Fruit fly (Drosophila melanogaster) whole organism, embryonic: ENCODE data around the gene CG12773.
A peak's percentile ranks its signal among the peaks of the same experiment; 100 is the strongest.

Experiments
- CG10267 ChIP-seq: fragments of 200-800 bp; sonication (Bioruptor generic); optimal IDR thresholded peaks from 2 replicates; lab custom pipeline; 2018; ENCODE audit warnings: missing biosample characterization, mild to moderate bottlenecking, missing genetic modification characterization, moderate library complexity
- CG12219 ChIP-seq: fragments of 200-800 bp; sonication (Bioruptor generic); optimal IDR thresholded peaks from 3 replicates; lab custom pipeline; 2018; ENCODE audit warnings: missing biosample characterization, mild to moderate bottlenecking, missing genetic modification characterization
- CG1233 ChIP-seq: fragments of 200-800 bp; sonication (Bioruptor generic); optimal IDR thresholded peaks from 4 replicates; lab custom pipeline; 2018; ENCODE audit warnings: missing biosample characterization, mild to moderate bottlenecking, missing genetic modification characterization
- CG15073 ChIP-seq: fragments of 200-800 bp; sonication (Bioruptor generic); optimal IDR thresholded peaks from 2 replicates; lab custom pipeline; 2016; ENCODE audit warnings: missing biosample characterization, missing genetic modification characterization
- CG16815 ChIP-seq: fragments of 200-800 bp; sonication (Bioruptor generic); optimal IDR thresholded peaks from 3 replicates; lab custom pipeline; 2017; ENCODE audit warnings: missing biosample characterization, mild to moderate bottlenecking, missing genetic modification characterization
- CG17328 ChIP-seq: fragments of 200-800 bp; sonication (Bioruptor generic); IDR thresholded peaks from 2 replicates; pipeline ENCODE4 v1.3.6; 2022; ENCODE audit warnings: missing biosample characterization, missing genetic modification characterization
- CG17359 ChIP-seq: fragments of 200-800 bp; sonication (Bioruptor generic); optimal IDR thresholded peaks from 3 replicates; lab custom pipeline; 2018; ENCODE audit warnings: missing biosample characterization, mild to moderate bottlenecking, missing genetic modification characterization, moderate library complexity
- CG17385 ChIP-seq: fragments of 200-800 bp; sonication (Bioruptor generic); optimal IDR thresholded peaks from 3 replicates; lab custom pipeline; 2018; ENCODE audit warnings: missing biosample characterization, mild to moderate bottlenecking, missing genetic modification characterization
- CG17802 ChIP-seq: fragments of 200-800 bp; sonication (Bioruptor generic); optimal IDR thresholded peaks from 2 replicates; lab custom pipeline; 2018; ENCODE audit warnings: missing biosample characterization, mild to moderate bottlenecking, missing genetic modification characterization, moderate library complexity
- CG18262 ChIP-seq: fragments of 200-800 bp; optimal IDR thresholded peaks from 3 replicates; lab custom pipeline; 2019; ENCODE audit warnings: missing biosample characterization, mild to moderate bottlenecking, missing genetic modification characterization, moderate library complexity
- CG30020 ChIP-seq: fragments of 200-800 bp; optimal IDR thresholded peaks from 2 replicates; lab custom pipeline; 2019; ENCODE audit warnings: missing biosample characterization, mild to moderate bottlenecking, missing genetic modification characterization, moderate library complexity
- CG42726 ChIP-seq: fragments of 200-800 bp; sonication (Bioruptor generic); IDR thresholded peaks from 2 replicates; pipeline ENCODE4 v1.3.6; 2022; ENCODE audit warnings: missing biosample characterization, missing genetic modification characterization; ENCODE audit not compliant: partially characterized antibody
- CG4854 ChIP-seq: fragments of 200-800 bp; sonication (Bioruptor generic); optimal IDR thresholded peaks from 2 replicates; lab custom pipeline; 2016; ENCODE audit warnings: missing biosample characterization, missing genetic modification characterization, inconsistent platforms
- CG5245 ChIP-seq: fragments of 200-800 bp; sonication (Bioruptor generic); optimal IDR thresholded peaks from 3 replicates; lab custom pipeline; 2016; ENCODE audit warnings: missing biosample characterization, missing genetic modification characterization
- Dll ChIP-seq: fragments of 200-800 bp; sonication (Bioruptor generic); IDR thresholded peaks from 4 replicates; pipeline ENCODE4 v1.3.6; 2022; ENCODE audit warnings: missing biosample characterization, missing genetic modification characterization; ENCODE audit not compliant: partially characterized antibody
- E2f2 ChIP-seq: fragments of 200-800 bp; sonication (Bioruptor generic); IDR thresholded peaks from 2 replicates; pipeline ENCODE4 v1.3.6; 2022; ENCODE audit warnings: missing biosample characterization, missing genetic modification characterization
- Kr ChIP-seq: fragments of 200-800 bp; sonication (Bioruptor generic); optimal IDR thresholded peaks from 2 replicates; lab custom pipeline; 2017; ENCODE audit warnings: missing biosample characterization, mild to moderate bottlenecking, missing genetic modification characterization
- Lhr ChIP-seq: fragments of 200-800 bp; sonication (Bioruptor generic); optimal IDR thresholded peaks from 3 replicates; lab custom pipeline; 2017; ENCODE audit warnings: mild to moderate bottlenecking, missing biosample characterization, missing genetic modification reagents, missing genetic modification characterization
- Lim3 ChIP-seq: fragments of 200-800 bp; sonication (Bioruptor generic); IDR thresholded peaks from 2 replicates; pipeline ENCODE4 v1.3.6; 2022; ENCODE audit warnings: missing biosample characterization, missing genetic modification characterization
- MTF-1 ChIP-seq: fragments of 200-800 bp; sonication (Bioruptor generic); optimal IDR thresholded peaks from 2 replicates; lab custom pipeline; 2018; ENCODE audit warnings: missing biosample characterization, mild to moderate bottlenecking, missing genetic modification characterization, borderline replicate concordance
- Opbp ChIP-seq: fragments of 200-800 bp; sonication (Bioruptor generic); IDR thresholded peaks from 3 replicates; pipeline ENCODE4 v1.3.6; 2022; ENCODE audit warnings: missing biosample characterization, missing genetic modification characterization; ENCODE audit not compliant: partially characterized antibody
- Sry-β ChIP-seq: fragments of 200-800 bp; sonication (Bioruptor generic); optimal IDR thresholded peaks from 2 replicates; lab custom pipeline; 2018; ENCODE audit warnings: missing biosample characterization, mild to moderate bottlenecking, missing genetic modification characterization, moderate library complexity
- YL-1 ChIP-seq: fragments of 200-800 bp; sonication (Bioruptor generic); optimal IDR thresholded peaks from 3 replicates; lab custom pipeline; 2017; ENCODE audit warnings: missing biosample characterization, mild to moderate bottlenecking, missing genetic modification characterization
- ab ChIP-seq: fragments of 200-800 bp; sonication (Bioruptor generic); optimal IDR thresholded peaks from 2 replicates; lab custom pipeline; 2016; ENCODE audit warnings: missing biosample characterization, missing genetic modification characterization
- ase ChIP-seq: fragments of 200-800 bp; sonication (Bioruptor generic); IDR thresholded peaks from 3 replicates; pipeline ENCODE4 v1.3.6; 2022; ENCODE audit warnings: missing biosample characterization, missing genetic modification characterization
- ato ChIP-seq: fragments of 200-800 bp; sonication (Bioruptor generic); IDR thresholded peaks from 2 replicates; pipeline ENCODE4 v1.3.6; 2022; ENCODE audit warnings: missing biosample characterization, missing genetic modification characterization; ENCODE audit not compliant: partially characterized antibody
- chn ChIP-seq: fragments of 200-800 bp; sonication (Bioruptor generic); optimal IDR thresholded peaks from 2 replicates; lab custom pipeline; 2016; ENCODE audit warnings: missing biosample characterization, missing genetic modification characterization
- ci ChIP-seq: fragments of 200-800 bp; sonication (Bioruptor generic); IDR thresholded peaks from 3 replicates; pipeline ENCODE4 v1.3.6; 2022; ENCODE audit warnings: missing biosample characterization, missing genetic modification characterization
- crp ChIP-seq, 2 experiments: fragments of 200-800 bp; sonication (Bioruptor generic); optimal IDR thresholded peaks; 2 replicates in 1 of 2; 3 replicates in 1 of 2; lab custom pipeline; 2017; ENCODE audit warnings: missing biosample characterization in 2 of 2, missing genetic modification characterization in 2 of 2, mild to moderate bottlenecking in 1 of 2, moderate library complexity in 1 of 2
- danr ChIP-seq: fragments of 200-800 bp; sonication (Bioruptor generic); IDR thresholded peaks from 2 replicates; pipeline ENCODE4 v1.3.6; 2022; ENCODE audit warnings: missing biosample characterization, missing genetic modification characterization
- dimm ChIP-seq: fragments of 200-800 bp; sonication (Bioruptor generic); IDR thresholded peaks from 2 replicates; pipeline ENCODE4 v1.3.6; 2022; ENCODE audit warnings: missing biosample characterization, missing genetic modification characterization
- ems ChIP-seq: fragments of 200-800 bp; sonication (Bioruptor generic); optimal IDR thresholded peaks from 3 replicates; lab custom pipeline; 2016; ENCODE audit warnings: missing biosample characterization, missing genetic modification characterization
- fd64A ChIP-seq: fragments of 200-800 bp; sonication (Bioruptor generic); optimal IDR thresholded peaks from 3 replicates; lab custom pipeline; 2018; ENCODE audit warnings: missing biosample characterization, mild to moderate bottlenecking, missing genetic modification characterization
- grn ChIP-seq: fragments of 200-800 bp; sonication (Bioruptor generic); optimal IDR thresholded peaks from 3 replicates; lab custom pipeline; 2017; ENCODE audit warnings: missing biosample characterization, missing genetic modification characterization
- gsb ChIP-seq: fragments of 200-800 bp; sonication (Bioruptor generic); IDR thresholded peaks from 2 replicates; pipeline ENCODE4 v1.3.6; 2022; ENCODE audit warnings: missing biosample characterization, missing genetic modification characterization
- lab ChIP-seq: fragments of 200-800 bp; sonication (Bioruptor generic); optimal IDR thresholded peaks from 3 replicates; lab custom pipeline; 2017; ENCODE audit warnings: missing biosample characterization, missing genetic modification characterization, mild to moderate bottlenecking, moderate library complexity, missing genetic modification reagents
- lbe ChIP-seq: fragments of 200-800 bp; sonication (Bioruptor generic); optimal IDR thresholded peaks from 2 replicates; lab custom pipeline; 2016; ENCODE audit warnings: missing biosample characterization, mild to moderate bottlenecking, missing genetic modification characterization
- org-1 ChIP-seq: fragments of 200-800 bp; sonication (Bioruptor generic); optimal IDR thresholded peaks from 2 replicates; lab custom pipeline; 2017; ENCODE audit warnings: missing biosample characterization, missing genetic modification characterization
- pb ChIP-seq: fragments of 200-800 bp; sonication (Bioruptor generic); optimal IDR thresholded peaks from 3 replicates; lab custom pipeline; 2016; ENCODE audit warnings: missing biosample characterization, missing genetic modification characterization
- prd ChIP-seq, 3 experiments: fragments of >200 bp in 2 of 3; fragments of 200-800 bp in 1 of 3; sonication (Bioruptor generic) in 1 of 3; optimal IDR thresholded peaks in 2 of 3; IDR thresholded peaks in 1 of 3; 2 replicates in 2 of 3; 3 replicates in 1 of 3; pipeline versions ENCODE4 v1.3.6 to Lab custom; 2017 to 2022; ENCODE audit warnings: missing biosample characterization in 1 of 3, missing genetic modification characterization in 1 of 3
- pros ChIP-seq: fragments of 200-800 bp; sonication (Bioruptor generic); optimal IDR thresholded peaks from 3 replicates; lab custom pipeline; 2019; ENCODE audit warnings: missing biosample characterization, mild to moderate bottlenecking, missing genetic modification characterization, moderate library complexity
- run ChIP-seq: fragments of 200-800 bp; sonication (Bioruptor generic); optimal IDR thresholded peaks from 3 replicates; lab custom pipeline; 2018; ENCODE audit warnings: missing biosample characterization, mild to moderate bottlenecking, missing genetic modification characterization
- sd ChIP-seq: fragments of 200-800 bp; sonication (Bioruptor generic); optimal IDR thresholded peaks from 3 replicates; lab custom pipeline; 2018; ENCODE audit warnings: missing biosample characterization, mild to moderate bottlenecking, missing genetic modification characterization, moderate library complexity
- shn ChIP-seq: fragments of 200-800 bp; sonication (Bioruptor generic); optimal IDR thresholded peaks from 3 replicates; lab custom pipeline; 2016; ENCODE audit warnings: missing biosample characterization, missing genetic modification characterization
- slbo ChIP-seq: fragments of 200-800 bp; sonication (Bioruptor generic); IDR thresholded peaks from 2 replicates; pipeline ENCODE4 v1.3.6; 2022; ENCODE audit warnings: missing biosample characterization, missing genetic modification characterization
- tll ChIP-seq, 2 experiments: fragments of 200-800 bp in 1 of 2; fragments of >200 bp in 1 of 2; sonication (Bioruptor generic) in 1 of 2; optimal IDR thresholded peaks; 2 replicates each; lab custom pipeline; 2017 to 2019; ENCODE audit warnings: missing biosample characterization in 2 of 2, missing genetic modification characterization in 2 of 2, mild to moderate bottlenecking in 1 of 2, moderate library complexity in 1 of 2
- unpg ChIP-seq: fragments of 200-800 bp; sonication (Bioruptor generic); optimal IDR thresholded peaks from 3 replicates; lab custom pipeline; 2018; ENCODE audit warnings: missing biosample characterization, mild to moderate bottlenecking, missing genetic modification characterization, moderate library complexity
- vnd ChIP-seq: fragments of 200-800 bp; sonication (Bioruptor generic); IDR thresholded peaks from 3 replicates; pipeline ENCODE4 v1.3.6; 2022; ENCODE audit warnings: missing biosample characterization, missing genetic modification characterization; ENCODE audit not compliant: partially characterized antibody

CG12773 gene

DNA sequence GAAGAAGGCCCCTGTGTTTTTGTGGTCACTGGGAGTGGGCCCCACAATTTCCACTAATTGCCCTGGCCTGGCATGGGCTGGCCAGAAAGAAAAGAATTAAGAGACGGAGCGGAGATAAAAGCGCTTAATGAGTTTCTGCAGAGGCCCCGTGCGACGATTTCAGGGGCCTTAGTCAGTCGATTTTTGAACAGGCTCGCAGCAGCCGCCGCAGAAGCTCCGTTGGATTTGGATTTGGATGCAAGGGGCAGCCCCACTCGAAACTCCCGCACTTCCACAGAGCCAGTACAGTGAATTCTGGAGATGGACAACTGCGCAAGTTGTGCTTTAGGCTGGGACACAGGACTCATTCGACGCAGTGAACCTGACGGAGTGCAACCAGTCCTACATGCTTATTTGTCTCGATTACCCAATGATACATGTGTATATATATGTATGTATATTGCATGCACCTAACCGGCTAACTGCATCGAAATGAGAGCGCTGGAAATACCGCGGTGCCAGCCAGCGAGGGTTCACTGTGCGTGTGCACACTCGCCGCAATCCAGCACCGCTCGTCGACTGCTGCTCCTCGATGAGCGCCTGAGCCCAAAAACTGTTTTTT lies 44.8 kb upstream of the CG12773 start (continued):
- peak; percentile 55 for TF ChIP-seq shn (GFP tag; lab: Kevin White, UChicago)
- TF ChIP-seq ase (GFP tag; lab: Robert Waterston, UW): no peak; the same call in 1 of the 3 replicates
- no peak for TF ChIP-seq YL-1 (GFP tag; lab: Kevin White, UChicago)
- no peak for TF ChIP-seq CG5245 (GFP tag; lab: Kevin White, UChicago)
- no peak for TF ChIP-seq CG15073
- TF ChIP-seq dimm: no peak
- no peak for TF ChIP-seq prd (optimal IDR thresholded peaks at IDR 0.05; lab: Kevin White, UChicago)
- peak; percentile 83 for TF ChIP-seq prd (GFP tag; IDR thresholded peaks at IDR 0.05; lab: Robert Waterston, UW)
- TF ChIP-seq MTF-1 (GFP tag; lab: Kevin White, UChicago): no peak
- TF ChIP-seq CG12219 (GFP tag; lab: Kevin White, UChicago): peak; percentile 50
- TF ChIP-seq pb: no peak
- peak; percentile 61 for TF ChIP-seq ci (GFP tag; lab: Robert Waterston, UW)
- TF ChIP-seq Sry-β (GFP tag; lab: Kevin White, UChicago): no peak
- no peak for TF ChIP-seq Lhr (GFP tag; lab: Kevin White, UChicago)
- peak; percentile 45; the same call in 1 of the 2 replicates for TF ChIP-seq E2f2 (GFP tag; lab: Robert Waterston, UW)
- TF ChIP-seq Kr (GFP tag; lab: Kevin White, UChicago): no peak
- TF ChIP-seq chn (GFP tag; lab: Kevin White, UChicago): peak; percentile 11
- peak; percentile 7 for TF ChIP-seq CG10267
- TF ChIP-seq CG42726 (GFP tag; lab: Robert Waterston, UW): no peak
- no peak for TF ChIP-seq CG30020
- TF ChIP-seq lbe (GFP tag; lab: Kevin White, UChicago): peak; percentile 53
- no peak for TF ChIP-seq CG4854 (GFP tag; lab: Kevin White, UChicago)
- TF ChIP-seq tll (GFP tag; optimal IDR thresholded peaks at IDR 0.05; lab: Kevin White, UChicago): no peak
- peak; percentile 50 for TF ChIP-seq CG17385 (GFP tag; lab: Kevin White, UChicago)
- TF ChIP-seq CG17802 (tag; lab: Kevin White, UChicago): no peak
- TF ChIP-seq danr (GFP tag; lab: Robert Waterston, UW): peak; percentile 67
- peak; percentile 50; the same call in 1 of the 2 replicates for TF ChIP-seq CG17328 (GFP tag; lab: Robert Waterston, UW)
- TF ChIP-seq lab (GFP tag; lab: Kevin White, UChicago): peak; percentile 65
- no peak for TF ChIP-seq vnd (GFP tag; lab: Robert Waterston, UW)
- no peak for TF ChIP-seq Opbp (GFP tag; lab: Robert Waterston, UW)
- TF ChIP-seq CG17359 (tag; lab: Kevin White, UChicago): peak; percentile 65
- peak; percentile 59 for TF ChIP-seq unpg (GFP tag; lab: Kevin White, UChicago)
- peak; percentile 61 for TF ChIP-seq org-1
- TF ChIP-seq fd64A (GFP tag; lab: Kevin White, UChicago): no peak
- peak; percentile 74 for TF ChIP-seq CG16815 (GFP tag; lab: Kevin White, UChicago)
- TF ChIP-seq slbo (GFP tag; lab: Robert Waterston, UW): peak; percentile 81
- TF ChIP-seq sd: no peak
- TF ChIP-seq ems (GFP tag; lab: Kevin White, UChicago): peak; percentile 33
- no peak for TF ChIP-seq grn
- TF ChIP-seq run (tag; lab: Kevin White, UChicago): no peak
- no peak for TF ChIP-seq ato (GFP tag; lab: Robert Waterston, UW)
- TF ChIP-seq ab (GFP tag; lab: Kevin White, UChicago): peak; percentile 21
- TF ChIP-seq pros (GFP tag; lab: Kevin White, UChicago): no peak
- TF ChIP-seq crp (GFP tag; optimal IDR thresholded peaks at IDR 0.05; lab: Kevin White, UChicago): no peak
- no peak for TF ChIP-seq Dll (GFP tag; lab: Robert Waterston, UW)
- TF ChIP-seq CG18262 (tag; lab: Kevin White, UChicago): peak; percentile 51
- TF ChIP-seq CG1233 (GFP tag; lab: Kevin White, UChicago): peak; percentile 55
- 0 out of 2 replicates have a peak, but pooled peaks have one; percentile 35 for TF ChIP-seq gsb
- TF ChIP-seq Lim3 (GFP tag; lab: Robert Waterston, UW): peak; percentile 25; the same call in 1 of the 2 replicates
